Worm (Caenorhabditis elegans): ENCODE data around the gene ints-7.

ints-7 gene

ce11 chrII:11621576-11621975 is 38.9 kb downstream of the ints-7 start:
- TF ChIP-seq lin-14 (GFP tag; optimal IDR thresholded peaks at IDR 0.05): peak; percentile 59
- no peak for TF ChIP-seq ceh-63 (GFP tag; optimal IDR thresholded peaks at IDR 0.05)
- TF ChIP-seq aly-2 (tag; optimal IDR thresholded peaks at IDR 0.05): peak; percentile 11

- TF ChIP-seq C16A3.4 (tag; optimal IDR thresholded peaks at IDR 0.05) (no peak), lsy-2 (tag; optimal IDR thresholded peaks at IDR 0.05) (no peak), egl-27 (tag; optimal IDR thresholded peaks at IDR 0.05) (no peak), lin-39 (tag; optimal IDR thresholded peaks at IDR 0.05) (no peak)
Observed at ce11 chrII:11622605-11623004, 40.0 kb downstream of the ints-7 start.

- TF ChIP-seq sox-4 (tag; optimal IDR thresholded peaks at IDR 0.05): no peak
- TF ChIP-seq Y116A8C.19 (tag; optimal IDR thresholded peaks at IDR 0.05; ENCODE audit: borderline replicate concordance): no peak
- TF ChIP-seq nhr-237 (tag; optimal IDR thresholded peaks at IDR 0.05): no peak
- TF ChIP-seq blmp-1 (tag; optimal IDR thresholded peaks at IDR 0.05): no peak
- TF ChIP-seq alr-1 (tag; optimal IDR thresholded peaks at IDR 0.05; ENCODE audit: borderline replicate concordance): no peak
- no peak for TF ChIP-seq irx-1 (tag; optimal IDR thresholded peaks at IDR 0.05)
- no peak for TF ChIP-seq C34B4.2 (tag; optimal IDR thresholded peaks at IDR 0.05)
- TF ChIP-seq unc-130 (tag; optimal IDR thresholded peaks at IDR 0.05): no peak
- no peak for TF ChIP-seq swsn-7 (tag; optimal IDR thresholded peaks at IDR 0.05)
- TF ChIP-seq C16A3.4 (tag; optimal IDR thresholded peaks at IDR 0.05): no peak
- TF ChIP-seq fkh-8 (tag; optimal IDR thresholded peaks at IDR 0.05): no peak
Observed at ce11 chrII:11627904-11628303, 45.3 kb downstream of the ints-7 start.

ce11 chrII:11629957-11630356 is 47.3 kb downstream of the ints-7 start:
- TF ChIP-seq C04F5.9 (tag; optimal IDR thresholded peaks at IDR 0.05) (no peak), elt-2 (tag; optimal IDR thresholded peaks at IDR 0.05) (no peak), irx-1 (tag; optimal IDR thresholded peaks at IDR 0.05) (no peak), lin-14 (GFP tag; optimal IDR thresholded peaks at IDR 0.05) (peak; percentile 14), fkh-8 (tag; optimal IDR thresholded peaks at IDR 0.05) (no peak), C16A3.4 (tag; optimal IDR thresholded peaks at IDR 0.05) (no peak), swsn-7 (tag; optimal IDR thresholded peaks at IDR 0.05) (no peak), unc-86 (tag; optimal IDR thresholded peaks at IDR 0.05) (no peak), ces-1 (GFP tag; optimal IDR thresholded peaks at IDR 0.05) (no peak), ets-5 (GFP tag; IDR thresholded peaks at IDR 0.05) (no peak), nhr-20 (tag; optimal IDR thresholded peaks at IDR 0.05) (no peak), efl-1 (optimal IDR thresholded peaks at IDR 0.05) (no peak), efl-1 (GFP tag; optimal IDR thresholded peaks at IDR 0.05 in 1 of 2) (peak in 1 of 2 experiments; percentile 80)

- TF ChIP-seq nhr-77 (tag; optimal IDR thresholded peaks at IDR 0.05) (peak; percentile 46), nhr-85 (tag) (peak; percentile 86), skn-1 (tag; optimal IDR thresholded peaks at IDR 0.05) (peak; percentile 44), nhr-47 (tag; optimal IDR thresholded peaks at IDR 0.05) (peak; percentile 60), hlh-17 (GFP tag; optimal IDR thresholded peaks at IDR 0.05; ENCODE audit: borderline replicate concordance) (no peak), xbp-1 (tag; optimal IDR thresholded peaks at IDR 0.05) (peak; percentile 29), mdl-1 (tag; optimal IDR thresholded peaks at IDR 0.05) (peak in 1 of 2 experiments; percentile 33), hlh-4 (tag; optimal IDR thresholded peaks at IDR 0.05) (no peak), nhr-20 (tag; optimal IDR thresholded peaks at IDR 0.05) (peak; percentile 49), nhr-28 (tag; optimal IDR thresholded peaks at IDR 0.05) (no peak), swsn-7 (tag; optimal IDR thresholded peaks at IDR 0.05) (peak; percentile 53), vab-15 (tag; optimal IDR thresholded peaks at IDR 0.05) (no peak), lin-14 (GFP tag; optimal IDR thresholded peaks at IDR 0.05) (peak; percentile 86), lir-3 (tag; optimal IDR thresholded peaks at IDR 0.05; ENCODE audit: poor library complexity) (no peak), lin-13 (GFP tag; optimal IDR thresholded peaks at IDR 0.05) (peak; percentile 18), nhr-90 (tag; optimal IDR thresholded peaks at IDR 0.05; ENCODE audit: poor library complexity) (peak; percentile 25), aha-1 (tag; optimal IDR thresholded peaks at IDR 0.05) (no peak), unc-130 (tag; optimal IDR thresholded peaks at IDR 0.05) (peak; percentile 22), lin-35 (GFP tag; optimal IDR thresholded peaks at IDR 0.05) (peak; percentile 38 to 42), fos-1 (tag; optimal IDR thresholded peaks at IDR 0.05) (peak; percentile 37), rnt-1 (tag; optimal IDR thresholded peaks at IDR 0.05) (peak; percentile 49), mep-1 (tag; optimal IDR thresholded peaks at IDR 0.05) (peak; percentile 16), ceh-82 (tag; optimal IDR thresholded peaks at IDR 0.05) (peak in 2 of 3 experiments; percentile 48 to 73), C16A3.4 (tag; optimal IDR thresholded peaks at IDR 0.05) (peak; percentile 17), pqm-1 (tag; optimal IDR thresholded peaks at IDR 0.05) (no peak), jun-1 (tag; optimal IDR thresholded peaks at IDR 0.05) (peak; percentile 15)
Observed at ce11 chrII:11632689-11633088, 50.0 kb downstream of the ints-7 start.
